Fruit fly (Drosophila melanogaster) whole organism, embryonic: ENCODE data around the gene CG3119.

Experiments
- Adf1 ChIP-seq: fragments of 200-800 bp; sonication (Bioruptor generic); IDR thresholded peaks from 2 replicates; pipeline ENCODE4 v1.3.6; 2022; ENCODE audit warnings: missing biosample characterization, missing genetic modification characterization
- Aef1 ChIP-seq: fragments of 200-800 bp; sonication (Bioruptor generic); IDR thresholded peaks from 3 replicates; pipeline ENCODE4 v1.3.6; 2022; ENCODE audit warnings: missing biosample characterization, missing genetic modification characterization
- Asciz ChIP-seq: fragments of 200-800 bp; sonication (Bioruptor generic); optimal IDR thresholded peaks from 2 replicates; lab custom pipeline; 2017; ENCODE audit warnings: missing biosample characterization, mild to moderate bottlenecking, missing genetic modification characterization, missing genetic modification reagents
- Awh ChIP-seq: fragments of 200-800 bp; sonication (Bioruptor generic); IDR thresholded peaks from 2 replicates; pipeline ENCODE4, ENCODE4 v1.3.6; 2022; ENCODE audit warnings: missing biosample characterization, missing genetic modification characterization
- CG11456 ChIP-seq: fragments of 200-800 bp; sonication (Bioruptor generic); IDR thresholded peaks from 3 replicates; pipeline ENCODE4 v1.3.6; 2022; ENCODE audit warnings: missing biosample characterization, missing genetic modification characterization
- CG1233 ChIP-seq: fragments of 200-800 bp; sonication (Bioruptor generic); optimal IDR thresholded peaks from 4 replicates; lab custom pipeline; 2018; ENCODE audit warnings: missing biosample characterization, mild to moderate bottlenecking, missing genetic modification characterization
- CG13424 ChIP-seq: fragments of 200-800 bp; sonication (Bioruptor generic); optimal IDR thresholded peaks from 2 replicates; lab custom pipeline; 2019; ENCODE audit warnings: missing biosample characterization, mild to moderate bottlenecking, missing genetic modification characterization, moderate library complexity
- CG14441 ChIP-seq: fragments of 200-800 bp; sonication (Bioruptor generic); IDR thresholded peaks from 2 replicates; pipeline ENCODE4 v1.3.6; 2022; ENCODE audit warnings: missing biosample characterization, missing genetic modification characterization
- CG17186 ChIP-seq: fragments of 200-800 bp; sonication (Bioruptor generic); optimal IDR thresholded peaks from 3 replicates; lab custom pipeline; 2017; ENCODE audit warnings: missing biosample characterization, missing genetic modification reagents, missing genetic modification characterization
- CG17385 ChIP-seq: fragments of 200-800 bp; sonication (Bioruptor generic); optimal IDR thresholded peaks from 3 replicates; lab custom pipeline; 2018; ENCODE audit warnings: missing biosample characterization, mild to moderate bottlenecking, missing genetic modification characterization
- CG18476 ChIP-seq: fragments of 200-800 bp; sonication (Bioruptor generic); optimal IDR thresholded peaks from 2 replicates; lab custom pipeline; 2016; ENCODE audit warnings: missing biosample characterization, mild to moderate bottlenecking, missing genetic modification characterization
- CG2116 ChIP-seq: fragments of 200-800 bp; sonication (Bioruptor generic); optimal IDR thresholded peaks from 3 replicates; lab custom pipeline; 2018; ENCODE audit warnings: missing biosample characterization, mild to moderate bottlenecking, missing genetic modification characterization
- CG30431 ChIP-seq: fragments of 200-800 bp; sonication (Bioruptor generic); optimal IDR thresholded peaks from 2 replicates; lab custom pipeline; 2017; ENCODE audit warnings: missing biosample characterization, missing genetic modification characterization
- CG3407 ChIP-seq: fragments of 200-800 bp; sonication (Bioruptor generic); optimal IDR thresholded peaks from 2 replicates; lab custom pipeline; 2018; ENCODE audit warnings: missing biosample characterization, mild to moderate bottlenecking, missing genetic modification characterization
- CG34376 ChIP-seq: fragments of 200-800 bp; sonication (Bioruptor generic); optimal IDR thresholded peaks from 2 replicates; lab custom pipeline; 2018; ENCODE audit warnings: missing biosample characterization, mild to moderate bottlenecking, missing genetic modification characterization
- CG4404 ChIP-seq: fragments of 200-800 bp; sonication (Bioruptor generic); IDR thresholded peaks from 2 replicates; pipeline ENCODE4 v1.3.6; 2022; ENCODE audit warnings: missing biosample characterization, missing genetic modification characterization
- CG4820 ChIP-seq: fragments of 200-800 bp; sonication (Bioruptor generic); optimal IDR thresholded peaks from 3 replicates; lab custom pipeline; 2016; ENCODE audit warnings: missing biosample characterization, missing genetic modification characterization
- CG7357 ChIP-seq: fragments of 200-800 bp; sonication (Bioruptor generic); IDR thresholded peaks from 3 replicates; pipeline ENCODE4 v1.3.6; 2022; ENCODE audit warnings: missing biosample characterization, missing genetic modification characterization
- CG7556 ChIP-seq: fragments of 200-800 bp; sonication (Bioruptor generic); optimal IDR thresholded peaks from 2 replicates; lab custom pipeline; 2017; ENCODE audit warnings: missing biosample characterization, mild to moderate bottlenecking, missing genetic modification characterization
- CG7745 ChIP-seq: fragments of 200-800 bp; sonication (Bioruptor generic); optimal IDR thresholded peaks from 2 replicates; lab custom pipeline; 2018; ENCODE audit warnings: missing biosample characterization, mild to moderate bottlenecking, missing genetic modification characterization, moderate library complexity
- CG9215 ChIP-seq: fragments of 200-800 bp; sonication (Bioruptor generic); IDR thresholded peaks from 2 replicates; pipeline ENCODE4 v1.3.6; 2022; ENCODE audit warnings: missing biosample characterization, missing genetic modification characterization
- CG9609 ChIP-seq: fragments of 200-800 bp; sonication (Bioruptor generic); optimal IDR thresholded peaks from 3 replicates; lab custom pipeline; 2016; ENCODE audit warnings: missing biosample characterization, missing genetic modification characterization
- CG9817 ChIP-seq: fragments of 200-800 bp; sonication (Bioruptor generic); optimal IDR thresholded peaks from 2 replicates; lab custom pipeline; 2018; ENCODE audit warnings: missing biosample characterization, mild to moderate bottlenecking, missing genetic modification characterization, moderate library complexity
- CG9876 ChIP-seq: fragments of 200-800 bp; sonication (Bioruptor generic); optimal IDR thresholded peaks from 2 replicates; lab custom pipeline; 2016; ENCODE audit warnings: missing biosample characterization, missing genetic modification characterization
- CG9932 ChIP-seq: fragments of 200-800 bp; sonication (Bioruptor generic); IDR thresholded peaks from 2 replicates; pipeline ENCODE4 v1.3.6; 2022; ENCODE audit warnings: missing biosample characterization, missing genetic modification characterization
- D ChIP-seq, 2 experiments: fragments of 200-800 bp in 1 of 2; fragments of >200 bp in 1 of 2; sonication (Bioruptor generic) in 1 of 2; optimal IDR thresholded peaks; 2 replicates in 1 of 2; 3 replicates in 1 of 2; lab custom pipeline; 2017; ENCODE audit warnings: mild to moderate bottlenecking in 1 of 2, missing biosample characterization in 1 of 2, missing genetic modification characterization in 1 of 2, missing genetic modification reagents in 1 of 2
- Ets65A ChIP-seq: fragments of 200-800 bp; sonication (Bioruptor generic); peaks from one replicate; lab custom pipeline; 2016; ENCODE audit warnings: missing biosample characterization, missing genetic modification characterization
- Hmr ChIP-seq: fragments of 200-800 bp; sonication (Bioruptor generic); optimal IDR thresholded peaks from 3 replicates; lab custom pipeline; 2017; ENCODE audit warnings: mild to moderate bottlenecking, missing biosample characterization, missing genetic modification reagents, missing genetic modification characterization
- Kr ChIP-seq: fragments of 200-800 bp; sonication (Bioruptor generic); optimal IDR thresholded peaks from 2 replicates; lab custom pipeline; 2017; ENCODE audit warnings: missing biosample characterization, mild to moderate bottlenecking, missing genetic modification characterization
- Lhr ChIP-seq: fragments of 200-800 bp; sonication (Bioruptor generic); optimal IDR thresholded peaks from 3 replicates; lab custom pipeline; 2017; ENCODE audit warnings: mild to moderate bottlenecking, missing biosample characterization, missing genetic modification reagents, missing genetic modification characterization
- Med ChIP-seq: fragments of 200-800 bp; sonication (Bioruptor generic); peaks from one replicate; lab custom pipeline; 2016; ENCODE audit warnings: missing biosample characterization, missing genetic modification characterization, mild to moderate bottlenecking, inconsistent platforms, moderate library complexity
- NFAT ChIP-seq: fragments of 200-800 bp; sonication (Bioruptor generic); IDR thresholded peaks from 2 replicates; pipeline ENCODE4 v1.3.6; 2022; ENCODE audit warnings: missing biosample characterization, missing genetic modification characterization
- Spps ChIP-seq: fragments of 200-800 bp; sonication (Bioruptor generic); optimal IDR thresholded peaks from 2 replicates; lab custom pipeline; 2018; ENCODE audit warnings: missing biosample characterization, mild to moderate bottlenecking, missing genetic modification characterization
- Sry-β ChIP-seq: fragments of 200-800 bp; sonication (Bioruptor generic); optimal IDR thresholded peaks from 2 replicates; lab custom pipeline; 2018; ENCODE audit warnings: missing biosample characterization, mild to moderate bottlenecking, missing genetic modification characterization, moderate library complexity
- Tbp ChIP-seq: fragments of >200 bp; optimal IDR thresholded peaks from 2 replicates; lab custom pipeline; 2018; ENCODE audit warnings: missing biosample characterization, missing genetic modification characterization
- YL-1 ChIP-seq: fragments of 200-800 bp; sonication (Bioruptor generic); optimal IDR thresholded peaks from 3 replicates; lab custom pipeline; 2017; ENCODE audit warnings: missing biosample characterization, mild to moderate bottlenecking, missing genetic modification characterization
- abd-A ChIP-seq: fragments of 200-800 bp; sonication (Bioruptor generic); optimal IDR thresholded peaks from 3 replicates; lab custom pipeline; 2019; ENCODE audit warnings: missing biosample characterization, mild to moderate bottlenecking, missing genetic modification characterization, moderate library complexity
- al ChIP-seq: fragments of 200-800 bp; sonication (Bioruptor generic); IDR thresholded peaks from 2 replicates; pipeline ENCODE4 v1.3.6; 2022; ENCODE audit warnings: missing biosample characterization, missing genetic modification characterization
- amos ChIP-seq: fragments of 200-800 bp; sonication (Bioruptor generic); IDR thresholded peaks from 2 replicates; pipeline ENCODE4 v1.3.6; 2022; ENCODE audit warnings: missing biosample characterization, missing genetic modification characterization; ENCODE audit not compliant: partially characterized antibody
- chn ChIP-seq: fragments of 200-800 bp; sonication (Bioruptor generic); optimal IDR thresholded peaks from 2 replicates; lab custom pipeline; 2016; ENCODE audit warnings: missing biosample characterization, missing genetic modification characterization
- dimm ChIP-seq: fragments of 200-800 bp; sonication (Bioruptor generic); IDR thresholded peaks from 2 replicates; pipeline ENCODE4 v1.3.6; 2022; ENCODE audit warnings: missing biosample characterization, missing genetic modification characterization
- nerfin-1 ChIP-seq: fragments of 200-800 bp; sonication (Bioruptor generic); optimal IDR thresholded peaks from 3 replicates; lab custom pipeline; 2019; ENCODE audit warnings: missing biosample characterization, mild to moderate bottlenecking, missing genetic modification characterization, moderate library complexity
- onecut ChIP-seq: fragments of 200-800 bp; sonication (Bioruptor generic); IDR thresholded peaks from 2 replicates; pipeline ENCODE4 v1.3.6; 2022; ENCODE audit warnings: missing biosample characterization, missing genetic modification characterization
- pros ChIP-seq: fragments of 200-800 bp; sonication (Bioruptor generic); optimal IDR thresholded peaks from 3 replicates; lab custom pipeline; 2019; ENCODE audit warnings: missing biosample characterization, mild to moderate bottlenecking, missing genetic modification characterization, moderate library complexity
- psq ChIP-seq: fragments of 200-800 bp; sonication (Bioruptor generic); optimal IDR thresholded peaks from 2 replicates; lab custom pipeline; 2017; ENCODE audit warnings: missing biosample characterization, missing genetic modification characterization
- tap ChIP-seq: fragments of 200-800 bp; optimal IDR thresholded peaks from 3 replicates; lab custom pipeline; 2019; ENCODE audit warnings: missing biosample characterization, mild to moderate bottlenecking, missing genetic modification characterization, moderate library complexity
- tgo ChIP-seq: fragments of 200-800 bp; sonication (Bioruptor generic); IDR thresholded peaks from 3 replicates; pipeline ENCODE4 v1.3.6; 2022; ENCODE audit warnings: missing biosample characterization, missing genetic modification characterization
- tio ChIP-seq: fragments of 200-800 bp; sonication (Bioruptor generic); optimal IDR thresholded peaks from 2 replicates; lab custom pipeline; 2017; ENCODE audit warnings: missing biosample characterization, missing genetic modification characterization, inconsistent platforms
- tup ChIP-seq: fragments of 200-800 bp; sonication (Bioruptor generic); optimal IDR thresholded peaks from 2 replicates; lab custom pipeline; 2016; ENCODE audit warnings: missing biosample characterization, mild to moderate bottlenecking, missing genetic modification characterization, moderate library complexity
- usp ChIP-seq: fragments of >200 bp; optimal IDR thresholded peaks from 2 replicates; lab custom pipeline; 2017; ENCODE audit warnings: missing biosample characterization, missing genetic modification characterization

Gene CG3119

DNA sequence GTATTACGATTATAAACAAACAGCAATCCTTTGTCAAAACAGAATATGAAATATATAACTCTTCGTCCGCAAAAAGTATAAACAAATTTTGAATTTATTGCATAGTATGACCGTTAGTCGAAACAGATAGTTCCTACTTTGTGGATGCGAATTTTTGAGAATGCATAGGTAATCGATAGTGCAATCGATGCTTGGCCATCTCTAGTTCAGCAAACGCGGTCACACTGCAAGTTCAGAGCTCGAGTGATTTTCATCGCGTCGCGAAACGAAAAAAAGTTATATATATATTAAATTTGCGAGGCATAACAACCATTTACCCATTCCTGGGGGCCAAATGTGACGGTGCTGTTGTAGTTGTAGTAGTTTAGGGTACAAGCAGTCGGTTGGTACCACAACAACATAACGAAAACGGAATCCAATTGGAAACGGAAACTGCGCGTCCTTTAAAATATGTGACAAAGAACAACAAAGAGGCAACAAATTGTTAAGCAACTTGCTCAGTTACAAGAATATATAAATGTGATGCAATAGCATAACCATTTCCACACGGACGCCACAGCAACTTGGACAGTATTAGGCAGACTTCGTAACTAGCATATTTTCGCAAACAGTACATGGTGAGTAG, 19.4 kb upstream of the CG3119 start, which contains the start of gene CG2991 (continued):
- no peak for TF ChIP-seq usp
- no peak for TF ChIP-seq tup
- TF ChIP-seq CG7556 (GFP tag; lab: Kevin White, UChicago): no peak
- TF ChIP-seq CG17385: peak; percentile 24
- TF ChIP-seq Tbp (GFP tag; lab: Kevin White, UChicago): no peak
- peak; percentile 9 for TF ChIP-seq nerfin-1 (tag; lab: Kevin White, UChicago)
- TF ChIP-seq CG18476 (GFP tag; lab: Kevin White, UChicago): no peak
- no peak for TF ChIP-seq chn (GFP tag; lab: Kevin White, UChicago)
- TF ChIP-seq CG13424 (tag; lab: Kevin White, UChicago): peak; percentile 11
- no peak for TF ChIP-seq Aef1 (GFP tag; lab: Robert Waterston, UW)
- TF ChIP-seq CG34376: peak; percentile 20
- TF ChIP-seq Lhr: peak; percentile 43
- no peak for TF ChIP-seq CG4404 (GFP tag; lab: Robert Waterston, UW)
- no peak for TF ChIP-seq tgo (GFP tag; lab: Robert Waterston, UW)
- TF ChIP-seq al (GFP tag; lab: Robert Waterston, UW): no peak
- no peak for TF ChIP-seq CG9215
- TF ChIP-seq CG2116 (GFP tag; lab: Kevin White, UChicago): peak; percentile 74
- peak; percentile 60 for TF ChIP-seq Ets65A (GFP tag; lab: Kevin White, UChicago)
- TF ChIP-seq tio: no peak
- TF ChIP-seq onecut (GFP tag; lab: Robert Waterston, UW): no peak
- TF ChIP-seq Awh (GFP tag; lab: Robert Waterston, UW): no peak
- TF ChIP-seq CG9876 (GFP tag; lab: Kevin White, UChicago): no peak
- peak; percentile 12 for TF ChIP-seq CG3407 (GFP tag; lab: Kevin White, UChicago)
- peak; percentile 48 for TF ChIP-seq CG9932
- TF ChIP-seq amos (GFP tag; lab: Robert Waterston, UW): peak; percentile 90; the same call in 1 of the 2 replicates
- no peak for TF ChIP-seq CG30431 (GFP tag; lab: Kevin White, UChicago)
- TF ChIP-seq CG9817 (tag; lab: Kevin White, UChicago): peak; percentile 8
- no peak for TF ChIP-seq Kr (GFP tag; lab: Kevin White, UChicago)
- TF ChIP-seq CG9609: no peak
- peak; percentile 31 for TF ChIP-seq Hmr
- no peak for TF ChIP-seq pros (GFP tag; lab: Kevin White, UChicago)
- TF ChIP-seq CG1233 (GFP tag; lab: Kevin White, UChicago): peak; percentile 25
- TF ChIP-seq Sry-β (GFP tag; lab: Kevin White, UChicago): peak; percentile 2
- no peak for TF ChIP-seq psq (GFP tag; lab: Kevin White, UChicago)
- TF ChIP-seq CG7745 (tag; lab: Kevin White, UChicago): no peak
- no peak for TF ChIP-seq CG11456 (GFP tag; lab: Robert Waterston, UW)
- peak; percentile 69 for TF ChIP-seq YL-1
- TF ChIP-seq Adf1 (GFP tag; lab: Robert Waterston, UW): no peak
- no peak for TF ChIP-seq D (optimal IDR thresholded peaks at IDR 0.05; lab: Kevin White, UChicago)
- no peak for TF ChIP-seq D (GFP tag; optimal IDR thresholded peaks at IDR 0.05; lab: Kevin White, UChicago)
- no peak for TF ChIP-seq Asciz
- no peak for TF ChIP-seq NFAT
- no peak for TF ChIP-seq CG14441 (GFP tag; lab: Robert Waterston, UW)
- no peak for TF ChIP-seq CG17186 (GFP tag; lab: Kevin White, UChicago)
- no peak for TF ChIP-seq tap (tag; lab: Kevin White, UChicago)
- TF ChIP-seq abd-A (tag; lab: Kevin White, UChicago): peak; percentile 69
- no peak for TF ChIP-seq Spps (tag; lab: Kevin White, UChicago)
- TF ChIP-seq CG7357 (GFP tag; lab: Robert Waterston, UW): no peak
- TF ChIP-seq CG4820 (GFP tag; lab: Kevin White, UChicago): no peak
- peak; percentile 85 for TF ChIP-seq Med
- no peak for TF ChIP-seq dimm (GFP tag; lab: Robert Waterston, UW)
